Worm (Caenorhabditis elegans) whole organism, L4 larva: ENCODE measurements around the gene W03D2.9.

Source experiments
- D1046.2 ChIP-seq: fragments of 200-800 bp; sonication (Bioruptor generic); IDR thresholded peaks from 2 replicates; pipeline ENCODE4 v1.3.6; 2022; ENCODE audit warnings: missing genetic modification characterization, missing compliant biosample characterization
- F10B5.3 ChIP-seq: sonication (generic microtip); optimal IDR thresholded peaks from 2 replicates; lab custom pipeline; 2016; ENCODE audit warnings: mild to moderate bottlenecking, missing genetic modification characterization, missing compliant biosample characterization
- F26F4.8 ChIP-seq: fragments of 200-800 bp; sonication (Bioruptor generic); conservative IDR thresholded peaks from 2 replicates; pipeline ENCODE4 v1.3.6; 2022; ENCODE audit warnings: missing genetic modification characterization, missing compliant biosample characterization
- F37D6.2 ChIP-seq: sonication (generic microtip); optimal IDR thresholded peaks from 2 replicates; lab custom pipeline; 2016; ENCODE audit warnings: mild to moderate bottlenecking, missing genetic modification characterization, missing compliant biosample characterization
- F44E2.7 ChIP-seq: fragments of 200-800 bp; sonication (Bioruptor generic); IDR thresholded peaks from 2 replicates; pipeline ENCODE4 v2.1.2; 2022; ENCODE audit warnings: missing genetic modification characterization, missing compliant biosample characterization
- F49E8.2 ChIP-seq: sonication (generic microtip); optimal IDR thresholded peaks from 2 replicates; lab custom pipeline; 2016; ENCODE audit warnings: missing compliant biosample characterization, mild to moderate bottlenecking, missing genetic modification characterization, borderline replicate concordance
- R02D3.7 ChIP-seq: fragments of 150-350 bp; sonication (generic microtip); optimal IDR thresholded peaks from 3 replicates; lab custom pipeline; 2014; ENCODE audit warnings: missing biosample characterization, missing genetic modification characterization
- T26A8.4 ChIP-seq: fragments of 200-800 bp; sonication (Bioruptor generic); IDR thresholded peaks from 2 replicates; pipeline ENCODE4 v1.3.6; 2022; ENCODE audit warnings: missing genetic modification characterization, missing compliant biosample characterization
- Y48G9A.11 ChIP-seq: fragments of 200-800 bp; sonication (Bioruptor generic); IDR thresholded peaks from 2 replicates; pipeline ENCODE4 v1.3.6; 2022; ENCODE audit warnings: missing genetic modification reagents, missing genetic modification characterization, missing compliant biosample characterization
- ZK337.2 ChIP-seq: fragments of 200-800 bp; sonication (Bioruptor generic); IDR thresholded peaks from 2 replicates; pipeline ENCODE4 v1.3.6; 2022; ENCODE audit warnings: missing genetic modification reagents, missing genetic modification characterization, missing compliant biosample characterization
- ZK546.5 ChIP-seq, 2 experiments: sonication (generic microtip); optimal IDR thresholded peaks; 2 replicates each; lab custom pipeline; 2017; ENCODE audit warnings: missing biosample characterization in 2 of 2, missing genetic modification characterization in 2 of 2
- aha-1 ChIP-seq: fragments of 150-350 bp; peaks from one replicate; lab custom pipeline; 2014; ENCODE audit warnings: missing biosample characterization, missing genetic modification characterization
- aly-2 ChIP-seq: sonication (generic microtip); optimal IDR thresholded peaks from 2 replicates; lab custom pipeline; 2018; ENCODE audit warnings: missing biosample characterization, missing genetic modification characterization
- ama-1 ChIP-seq: fragments of 150-350 bp; optimal IDR thresholded peaks from 2 replicates; lab custom pipeline; 2014; ENCODE audit warnings: inconsistent platforms, mixed read lengths
- arid-1 ChIP-seq: fragments of 200-800 bp; sonication (Bioruptor generic); conservative IDR thresholded peaks from 2 replicates; pipeline ENCODE4 v1.3.6; 2022; ENCODE audit warnings: missing genetic modification reagents, missing genetic modification characterization, missing compliant biosample characterization
- ceh-20 ChIP-seq: fragments of 200-800 bp; sonication (Bioruptor generic); IDR thresholded peaks from 2 replicates; pipeline ENCODE4 v1.3.6; 2022; ENCODE audit warnings: missing genetic modification reagents, missing genetic modification characterization, missing compliant biosample characterization
- ceh-44 ChIP-seq: fragments of 200-800 bp; sonication (Bioruptor generic); IDR thresholded peaks from 2 replicates; pipeline ENCODE4 v1.3.6; 2022; ENCODE audit warnings: missing genetic modification reagents, missing genetic modification characterization, missing compliant biosample characterization
- ceh-82 ChIP-seq: sonication (generic microtip); optimal IDR thresholded peaks from 2 replicates; lab custom pipeline; 2017; ENCODE audit warnings: missing biosample characterization, missing genetic modification characterization
- daf-19 ChIP-seq: fragments of 200-800 bp; sonication (Bioruptor generic); conservative IDR thresholded peaks from 2 replicates; pipeline ENCODE4 v1.3.6; 2022; ENCODE audit warnings: missing genetic modification characterization, missing compliant biosample characterization
- egl-27 ChIP-seq: sonication (generic microtip); optimal IDR thresholded peaks from 3 replicates; lab custom pipeline; 2017; ENCODE audit warnings: missing biosample characterization, missing genetic modification reagents, missing genetic modification characterization
- hif-1 ChIP-seq, 2 experiments: sonication (generic microtip); optimal IDR thresholded peaks; 2 replicates each; lab custom pipeline; 2016 to 2017; ENCODE audit warnings: missing compliant biosample characterization in 2 of 2, missing genetic modification characterization in 2 of 2, missing genetic modification reagents in 2 of 2, missing genotype in 2 of 2, mild to moderate bottlenecking in 1 of 2
- hlh-30 ChIP-seq: sonication (generic microtip); optimal IDR thresholded peaks from 2 replicates; lab custom pipeline; 2017; ENCODE audit warnings: antibody characterized with exemption, mild to moderate bottlenecking, missing genetic modification characterization, missing compliant biosample characterization; ENCODE audit not compliant: insufficient read depth
- hmg-1.1 ChIP-seq: fragments of 200-800 bp; sonication (Bioruptor generic); IDR thresholded peaks from 2 replicates; pipeline ENCODE4 v1.3.6; 2022; ENCODE audit warnings: missing genetic modification reagents, missing genetic modification characterization, missing compliant biosample characterization
- lin-1 ChIP-seq: fragments of 200-800 bp; sonication (Bioruptor generic); IDR thresholded peaks from 2 replicates; pipeline ENCODE4 v1.3.6; 2022; ENCODE audit warnings: missing genetic modification reagents, missing genetic modification characterization, missing compliant biosample characterization
- lin-38 ChIP-seq: fragments of 200-800 bp; sonication (Bioruptor generic); IDR thresholded peaks from 2 replicates; pipeline ENCODE4 v1.3.6; 2022; ENCODE audit warnings: missing genetic modification reagents, missing genetic modification characterization, missing compliant biosample characterization
- lir-3 ChIP-seq: sonication (generic microtip); optimal IDR thresholded peaks from 2 replicates; lab custom pipeline; 2016; ENCODE audit warnings: mild to moderate bottlenecking, missing genetic modification characterization, missing compliant biosample characterization
- lsy-2 ChIP-seq, 2 experiments: fragments of 150-350 bp in 1 of 2; sonication (generic microtip) in 1 of 2; optimal IDR thresholded peaks; 2 replicates each; lab custom pipeline; 2014 to 2017; ENCODE audit warnings: missing biosample characterization in 2 of 2, missing genetic modification characterization in 2 of 2
- madf-5 ChIP-seq, 2 experiments: fragments of 200-800 bp; sonication (Bioruptor generic); IDR thresholded peaks; 2 replicates each; pipeline ENCODE4 v1.3.6; 2022; ENCODE audit warnings: missing compliant biosample characterization in 2 of 2, missing genetic modification characterization in 2 of 2
- mdl-1 ChIP-seq, 2 experiments: fragments of 150-350 bp in 1 of 2; sonication (generic microtip) in 1 of 2; optimal IDR thresholded peaks; 2 replicates each; lab custom pipeline; 2014 to 2017; ENCODE audit warnings: missing biosample characterization in 2 of 2, missing genetic modification characterization in 2 of 2
- nhr-11 ChIP-seq: fragments of 150-350 bp; optimal IDR thresholded peaks from 2 replicates; lab custom pipeline; 2014; ENCODE audit warnings: missing biosample characterization, missing genetic modification characterization
- nhr-111 ChIP-seq: fragments of 200-800 bp; sonication (Bioruptor generic); optimal IDR thresholded peaks from 2 replicates; lab custom pipeline; 2018; ENCODE audit warnings: mild to moderate bottlenecking, missing genetic modification characterization, missing compliant biosample characterization
- nhr-237 ChIP-seq: sonication (generic microtip); optimal IDR thresholded peaks from 2 replicates; lab custom pipeline; 2017; ENCODE audit warnings: missing biosample characterization, missing genetic modification characterization
- nhr-25 ChIP-seq: sonication (generic microtip); optimal IDR thresholded peaks from 2 replicates; lab custom pipeline; 2017; ENCODE audit warnings: missing genetic modification characterization, mild to moderate bottlenecking, missing compliant biosample characterization, antibody characterized with exemption, moderate library complexity, borderline replicate concordance; ENCODE audit not compliant: insufficient read depth
- pqm-1 ChIP-seq: sonication (generic microtip); optimal IDR thresholded peaks from 2 replicates; lab custom pipeline; 2017; ENCODE audit warnings: missing biosample characterization, missing genetic modification characterization
- skn-1 ChIP-seq: fragments of 150-350 bp; optimal IDR thresholded peaks from 2 replicates; lab custom pipeline; 2014; ENCODE audit warnings: missing biosample characterization, missing genetic modification characterization
- snpc-1.2 ChIP-seq: fragments of 200-800 bp; sonication (Bioruptor generic); IDR thresholded peaks from 2 replicates; pipeline ENCODE4 v1.3.6; 2022; ENCODE audit warnings: missing genetic modification reagents, missing genetic modification characterization, missing compliant biosample characterization
- spr-3 ChIP-seq: fragments of 200-800 bp; sonication (Bioruptor generic); optimal IDR thresholded peaks from 2 replicates; lab custom pipeline; 2018; ENCODE audit warnings: mild to moderate bottlenecking, missing genetic modification characterization, missing compliant biosample characterization
- tag-97 ChIP-seq: fragments of 200-800 bp; sonication (Bioruptor generic); IDR thresholded peaks from 2 replicates; pipeline ENCODE4 v1.3.6; 2022; ENCODE audit warnings: missing genetic modification characterization, missing compliant biosample characterization
- tra-1 ChIP-seq: fragments of 200-800 bp; sonication (Bioruptor generic); IDR thresholded peaks from 2 replicates; pipeline ENCODE4 v1.3.6; 2022; ENCODE audit warnings: missing genetic modification reagents, missing genetic modification characterization, missing compliant biosample characterization
- unc-130 ChIP-seq: sonication (generic microtip); optimal IDR thresholded peaks from 2 replicates; lab custom pipeline; 2016; ENCODE audit warnings: missing genetic modification reagents, missing genetic modification characterization, missing compliant biosample characterization
- unc-62 ChIP-seq, 3 experiments: fragments of 150-350 bp in 1 of 3; sonication (generic microtip); optimal IDR thresholded peaks in 2 of 3; peaks in 1 of 3; 1 replicate in 1 of 3; 2 replicates in 2 of 3; lab custom pipeline; 2014 to 2017; ENCODE audit warnings: missing biosample characterization in 3 of 3, missing genetic modification characterization in 3 of 3, missing genetic modification reagents in 3 of 3, missing genotype in 1 of 3
- zfp-2 ChIP-seq: sonication (generic microtip); optimal IDR thresholded peaks from 2 replicates; lab custom pipeline; 2016; ENCODE audit warnings: mild to moderate bottlenecking, missing genetic modification characterization, missing compliant biosample characterization
- zfp-3 ChIP-seq: fragments of 200-800 bp; sonication (Bioruptor generic); conservative IDR thresholded peaks from 2 replicates; pipeline ENCODE4 v1.3.6; 2022; ENCODE audit warnings: missing genetic modification reagents, missing genetic modification characterization, missing compliant biosample characterization
- zip-11 ChIP-seq: fragments of 200-800 bp; sonication (Bioruptor generic); IDR thresholded peaks from 2 replicates; pipeline ENCODE4 v1.3.6; 2022; ENCODE audit warnings: missing genetic modification characterization, missing compliant biosample characterization
- ztf-7 ChIP-seq: fragments of 150-350 bp; optimal IDR thresholded peaks from 2 replicates; lab custom pipeline; 2014; ENCODE audit warnings: missing biosample characterization, missing genetic modification characterization

W03D2.9 gene

ce11 chrIV:4052274-4052673 lies 22.2 kb downstream of the W03D2.9 start:
- TF ChIP-seq unc-62 (GFP tag; optimal IDR thresholded peaks at IDR 0.05 in 1 of 2; lab: Kevin White, UChicago) (peak in 1 of 2 experiments; percentile 49), unc-62 (tag; optimal IDR thresholded peaks at IDR 0.05; lab: Kevin White, UChicago) (no peak), lin-38 (GFP tag; lab: Robert Waterston, UW) (no peak), aha-1 (tag; lab: Kevin White, UChicago) (peak; percentile 17)

- TF ChIP-seq lsy-2 (tag; optimal IDR thresholded peaks at IDR 0.05; lab: Kevin White, UChicago) (no peak), aha-1 (tag; lab: Kevin White, UChicago) (peak; percentile 18)
- TF ChIP-seq, all 104 proteins: peak for 1
These were observed 23.0 kb downstream of the W03D2.9 start, which contains the start of gene wrt-5 for ce11 chrIV:4051539-4051938. Gene wrt-5 (minus strand): TSS chrIV:4051639.

ce11 chrIV:4049398-4049998 lies 25.0 kb downstream of the W03D2.9 start, which contains the start of gene pcn-1:
Gene pcn-1 (minus strand): TSS chrIV:4049448.
- TF ChIP-seq egl-27 (tag; lab: Kevin White, UChicago): no peak
- TF ChIP-seq Y48G9A.11: peak; percentile 91
- TF ChIP-seq ceh-20: peak; percentile 93
- TF ChIP-seq aly-2 (tag; lab: Kevin White, UChicago): no peak
- TF ChIP-seq hmg-1.1: peak; percentile 92
- no peak for TF ChIP-seq F44E2.7 (GFP tag; lab: Robert Waterston, UW)
- TF ChIP-seq ztf-7 (tag; lab: Kevin White, UChicago): peak; percentile 78
- peak; percentile 89 for TF ChIP-seq nhr-11
- TF ChIP-seq unc-130 (GFP tag; lab: Kevin White, UChicago): peak; percentile 91
- peak; percentile 94 for TF ChIP-seq F37D6.2 (tag; lab: Kevin White, UChicago)
- no peak for TF ChIP-seq R02D3.7 (tag; lab: Kevin White, UChicago)
- peak; percentile 85 for TF ChIP-seq arid-1 (GFP tag; lab: Robert Waterston, UW)
- peak; percentile 64; the same call in 1 of the 2 replicates for TF ChIP-seq D1046.2 (GFP tag; lab: Robert Waterston, UW)
- peak; percentile 91 for TF ChIP-seq daf-19 (GFP tag; lab: Robert Waterston, UW)
- TF ChIP-seq lin-38 (GFP tag; lab: Robert Waterston, UW): peak; percentile 94
- TF ChIP-seq hif-1 (tag; optimal IDR thresholded peaks at IDR 0.05; lab: Kevin White, UChicago): peak; percentile 80 to 87
- peak; percentile 71 for TF ChIP-seq lin-1 (GFP tag; lab: Robert Waterston, UW)
- peak; percentile 85 for TF ChIP-seq hlh-30 (tag; lab: Kevin White, UChicago)
- peak; percentile 94 for TF ChIP-seq zfp-3 (GFP tag; lab: Robert Waterston, UW)
- TF ChIP-seq pqm-1 (tag; lab: Kevin White, UChicago): no peak
- no peak for TF ChIP-seq F26F4.8 (GFP tag; lab: Robert Waterston, UW)
- TF ChIP-seq ZK337.2: peak; percentile 67
- TF ChIP-seq ceh-82 (tag; lab: Kevin White, UChicago): no peak
- TF ChIP-seq lir-3 (tag; lab: Kevin White, UChicago): peak; percentile 53
- no peak for TF ChIP-seq skn-1 (tag; lab: Kevin White, UChicago)
- peak in 1 of 2 experiments; percentile 97 for TF ChIP-seq unc-62 (GFP tag; optimal IDR thresholded peaks at IDR 0.05 in 1 of 2; lab: Kevin White, UChicago)
- TF ChIP-seq unc-62 (tag; optimal IDR thresholded peaks at IDR 0.05; lab: Kevin White, UChicago): no peak
- TF ChIP-seq snpc-1.2: peak; percentile 85
- TF ChIP-seq mdl-1 (tag; optimal IDR thresholded peaks at IDR 0.05; lab: Kevin White, UChicago): peak in 1 of 2 experiments; percentile 12
- peak; percentile 57 for TF ChIP-seq nhr-111
- TF ChIP-seq T26A8.4 (GFP tag; lab: Robert Waterston, UW): peak; percentile 93
- TF ChIP-seq madf-5 (GFP tag; IDR thresholded peaks at IDR 0.05; lab: Robert Waterston, UW): no peak
- TF ChIP-seq zip-11: no peak
- no peak for TF ChIP-seq tag-97 (GFP tag; lab: Robert Waterston, UW)
- TF ChIP-seq ZK546.5 (tag; optimal IDR thresholded peaks at IDR 0.05; lab: Kevin White, UChicago): no peak
- TF ChIP-seq zfp-2 (tag; lab: Kevin White, UChicago): peak; percentile 79
- peak; percentile 87 for TF ChIP-seq F10B5.3 (tag; lab: Kevin White, UChicago)
- no peak for TF ChIP-seq nhr-237 (tag; lab: Kevin White, UChicago)
- TF ChIP-seq tra-1 (GFP tag; lab: Robert Waterston, UW): peak; percentile 86
- peak; percentile 92 for TF ChIP-seq spr-3
- peak; percentile 70 for TF ChIP-seq ama-1 (lab: Kevin White, UChicago)
- TF ChIP-seq ceh-44 (GFP tag; lab: Robert Waterston, UW): peak; percentile 65; the same call in 1 of the 2 replicates
- TF ChIP-seq F49E8.2 (tag; lab: Kevin White, UChicago): peak; percentile 96
- peak; percentile 69 for TF ChIP-seq nhr-25 (tag; lab: Kevin White, UChicago)
